Worm (Caenorhabditis elegans) whole organism, L2 larva: ENCODE data around the gene zmp-4.

Source experiments
- F13H6.1 ChIP-seq: sonication (generic microtip); optimal IDR thresholded peaks from 2 replicates; lab custom pipeline; 2016; ENCODE audit warnings: missing genetic modification characterization, missing compliant biosample characterization
- aly-2 ChIP-seq: fragments of 150-350 bp; optimal IDR thresholded peaks from 2 replicates; lab custom pipeline; 2014; ENCODE audit warnings: missing biosample characterization, missing genetic modification characterization
- lin-11 ChIP-seq: fragments of 150-350 bp; sonication (generic microtip); optimal IDR thresholded peaks from 2 replicates; lab custom pipeline; 2014; ENCODE audit warnings: missing biosample characterization, missing genetic modification characterization, inconsistent platforms, mixed read lengths
- lin-13 ChIP-seq: fragments of 150-350 bp; optimal IDR thresholded peaks from 2 replicates; lab custom pipeline; 2014; ENCODE audit warnings: missing biosample characterization, missing genetic modification reagents, missing genetic modification characterization

DNA sequence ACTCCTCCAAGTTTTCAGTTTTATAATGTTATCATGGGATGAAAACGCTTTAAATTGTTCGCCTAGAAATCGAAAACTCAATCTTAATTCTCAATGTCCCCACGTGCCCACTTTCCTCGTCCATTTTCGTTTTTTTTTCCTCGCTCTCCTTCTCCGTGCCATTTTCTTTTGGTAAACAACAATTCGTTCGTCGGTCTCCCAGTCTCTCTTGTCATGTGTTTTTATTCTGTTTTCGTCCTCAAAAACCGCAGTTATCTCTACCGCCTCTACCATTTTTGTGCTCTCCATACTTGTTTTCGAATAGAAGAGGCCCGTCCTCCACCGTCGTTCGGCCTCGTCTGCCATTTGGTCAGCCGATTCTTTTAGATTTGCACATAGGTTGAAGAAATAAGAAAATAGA, 27.2 kb upstream of the zmp-4 start:
- TF ChIP-seq aly-2 (tag; lab: Kevin White, UChicago) (no peak), lin-13 (GFP tag; lab: Kevin White, UChicago) (no peak), F13H6.1 (tag; lab: Kevin White, UChicago) (no peak), lin-11 (tag; lab: Kevin White, UChicago) (peak; percentile 43)
